Fruit fly (Drosophila melanogaster) whole organism, embryonic: ENCODE data around the gene Trl.

Experiments used
- Atf3 ChIP-seq: fragments of 200-800 bp; sonication (Bioruptor generic); optimal IDR thresholded peaks from 3 replicates; lab custom pipeline; 2016; ENCODE audit warnings: missing biosample characterization, missing genetic modification characterization
- BEAF-32 ChIP-seq: fragments of 200-800 bp; sonication (Bioruptor generic); optimal IDR thresholded peaks from 3 replicates; lab custom pipeline; 2017; ENCODE audit warnings: missing biosample characterization, missing genetic modification characterization, mild to moderate bottlenecking, moderate library complexity, missing genetic modification reagents
- CG10274 ChIP-seq: fragments of 200-800 bp; sonication (Bioruptor generic); optimal IDR thresholded peaks from 3 replicates; lab custom pipeline; 2017; ENCODE audit warnings: missing biosample characterization, mild to moderate bottlenecking, missing genetic modification characterization
- CG10321 ChIP-seq: fragments of 200-800 bp; sonication (Bioruptor generic); IDR thresholded peaks from 2 replicates; pipeline ENCODE4 v1.3.6; 2022; ENCODE audit warnings: missing biosample characterization, missing genetic modification characterization
- CG10654 ChIP-seq: fragments of 200-800 bp; sonication (Bioruptor generic); optimal IDR thresholded peaks from 2 replicates; lab custom pipeline; 2016; ENCODE audit warnings: missing biosample characterization, missing genetic modification characterization
- CG11456 ChIP-seq: fragments of 200-800 bp; sonication (Bioruptor generic); IDR thresholded peaks from 3 replicates; pipeline ENCODE4 v1.3.6; 2022; ENCODE audit warnings: missing biosample characterization, missing genetic modification characterization
- CG12219 ChIP-seq: fragments of 200-800 bp; sonication (Bioruptor generic); optimal IDR thresholded peaks from 3 replicates; lab custom pipeline; 2018; ENCODE audit warnings: missing biosample characterization, mild to moderate bottlenecking, missing genetic modification characterization
- CG12659 ChIP-seq: fragments of 200-800 bp; sonication (Bioruptor generic); optimal IDR thresholded peaks from 3 replicates; lab custom pipeline; 2017; ENCODE audit warnings: mild to moderate bottlenecking, missing biosample characterization, missing genetic modification reagents, missing genetic modification characterization
- CG12744 ChIP-seq: fragments of 200-800 bp; sonication (Bioruptor generic); optimal IDR thresholded peaks from 2 replicates; lab custom pipeline; 2016; ENCODE audit warnings: missing biosample characterization, missing genetic modification characterization
- CG13287 ChIP-seq: fragments of 200-800 bp; sonication (Bioruptor generic); IDR thresholded peaks from 2 replicates; pipeline ENCODE4 v1.3.6; 2022; ENCODE audit warnings: missing biosample characterization, missing genetic modification characterization; ENCODE audit not compliant: partially characterized antibody
- CG1603 ChIP-seq: fragments of 200-800 bp; sonication (Bioruptor generic); optimal IDR thresholded peaks from 2 replicates; lab custom pipeline; 2019; ENCODE audit warnings: missing biosample characterization, mild to moderate bottlenecking, missing genetic modification characterization, moderate library complexity
- CG17186 ChIP-seq: fragments of 200-800 bp; sonication (Bioruptor generic); optimal IDR thresholded peaks from 3 replicates; lab custom pipeline; 2017; ENCODE audit warnings: missing biosample characterization, missing genetic modification reagents, missing genetic modification characterization
- CG17328 ChIP-seq: fragments of 200-800 bp; sonication (Bioruptor generic); IDR thresholded peaks from 2 replicates; pipeline ENCODE4 v1.3.6; 2022; ENCODE audit warnings: missing biosample characterization, missing genetic modification characterization
- CG17612 ChIP-seq: fragments of 200-800 bp; sonication (Bioruptor generic); IDR thresholded peaks from 2 replicates; pipeline ENCODE4 v1.3.6; 2022; ENCODE audit warnings: missing biosample characterization, missing genetic modification characterization
- CG17802 ChIP-seq: fragments of 200-800 bp; sonication (Bioruptor generic); optimal IDR thresholded peaks from 2 replicates; lab custom pipeline; 2018; ENCODE audit warnings: missing biosample characterization, mild to moderate bottlenecking, missing genetic modification characterization, moderate library complexity
- CG18764 ChIP-seq: fragments of 200-800 bp; sonication (Bioruptor generic); optimal IDR thresholded peaks from 3 replicates; lab custom pipeline; 2016; ENCODE audit warnings: missing biosample characterization, missing genetic modification characterization
- CG34376 ChIP-seq: fragments of 200-800 bp; sonication (Bioruptor generic); optimal IDR thresholded peaks from 2 replicates; lab custom pipeline; 2018; ENCODE audit warnings: missing biosample characterization, mild to moderate bottlenecking, missing genetic modification characterization
- CG4617 ChIP-seq: fragments of 200-800 bp; sonication (Bioruptor generic); optimal IDR thresholded peaks from 3 replicates; lab custom pipeline; 2016; ENCODE audit warnings: missing biosample characterization, missing genetic modification characterization, borderline replicate concordance
- CG4820 ChIP-seq: fragments of 200-800 bp; sonication (Bioruptor generic); optimal IDR thresholded peaks from 3 replicates; lab custom pipeline; 2016; ENCODE audit warnings: missing biosample characterization, missing genetic modification characterization
- CG5953 ChIP-seq: fragments of 200-800 bp; sonication (Bioruptor generic); IDR thresholded peaks from 2 replicates; pipeline ENCODE4 v1.3.6; 2022; ENCODE audit warnings: missing biosample characterization, missing genetic modification characterization
- CG6683 ChIP-seq: fragments of 200-800 bp; sonication (Bioruptor generic); optimal IDR thresholded peaks from 2 replicates; lab custom pipeline; 2017; ENCODE audit warnings: missing biosample characterization, mild to moderate bottlenecking, missing genetic modification characterization, missing genetic modification reagents
- CG8478 ChIP-seq: fragments of >200 bp; optimal IDR thresholded peaks from 2 replicates; lab custom pipeline; 2018
- CG8924 ChIP-seq: fragments of 200-800 bp; optimal IDR thresholded peaks from 3 replicates; lab custom pipeline; 2019; ENCODE audit warnings: missing biosample characterization, mild to moderate bottlenecking, missing genetic modification characterization, moderate library complexity
- D19B ChIP-seq: fragments of 200-800 bp; sonication (Bioruptor generic); optimal IDR thresholded peaks from 2 replicates; lab custom pipeline; 2017; ENCODE audit warnings: missing biosample characterization, mild to moderate bottlenecking, missing genetic modification characterization
- Dbx ChIP-seq: fragments of 200-800 bp; sonication (Bioruptor generic); IDR thresholded peaks from 3 replicates; pipeline ENCODE4 v1.3.6; 2022; ENCODE audit warnings: missing biosample characterization, missing genetic modification characterization
- Dp ChIP-seq: fragments of 200-800 bp; sonication (Bioruptor generic); optimal IDR thresholded peaks from 2 replicates; lab custom pipeline; 2018; ENCODE audit warnings: missing biosample characterization, mild to moderate bottlenecking, missing genetic modification characterization, moderate library complexity
- Hmr ChIP-seq: fragments of 200-800 bp; sonication (Bioruptor generic); optimal IDR thresholded peaks from 3 replicates; lab custom pipeline; 2017; ENCODE audit warnings: mild to moderate bottlenecking, missing biosample characterization, missing genetic modification reagents, missing genetic modification characterization
- Hr78 ChIP-seq, 2 experiments: fragments of 200-800 bp in 1 of 2; fragments of >200 bp in 1 of 2; sonication (Bioruptor generic) in 1 of 2; optimal IDR thresholded peaks; 2 replicates each; lab custom pipeline; 2017 to 2019; ENCODE audit warnings: missing biosample characterization in 2 of 2, missing genetic modification characterization in 2 of 2, mild to moderate bottlenecking in 1 of 2, moderate library complexity in 1 of 2
- MTF-1 ChIP-seq: fragments of 200-800 bp; sonication (Bioruptor generic); optimal IDR thresholded peaks from 2 replicates; lab custom pipeline; 2018; ENCODE audit warnings: missing biosample characterization, mild to moderate bottlenecking, missing genetic modification characterization, borderline replicate concordance
- Max ChIP-seq: fragments of 200-800 bp; sonication (Bioruptor generic); optimal IDR thresholded peaks from 2 replicates; lab custom pipeline; 2016; ENCODE audit warnings: missing biosample characterization, mild to moderate bottlenecking, missing genetic modification characterization
- NC2α ChIP-seq: fragments of 200-800 bp; sonication (Bioruptor generic); optimal IDR thresholded peaks from 2 replicates; lab custom pipeline; 2016; ENCODE audit warnings: missing biosample characterization, missing genetic modification characterization
- aop ChIP-seq: fragments of 200-800 bp; sonication (Bioruptor generic); IDR thresholded peaks from 2 replicates; pipeline ENCODE4 v1.3.6; 2022; ENCODE audit warnings: missing biosample characterization, missing genetic modification characterization
- crol ChIP-seq: fragments of 200-800 bp; sonication (Bioruptor generic); IDR thresholded peaks from 2 replicates; pipeline ENCODE4 v1.3.6; 2022; ENCODE audit warnings: missing biosample characterization, missing genetic modification characterization
- ems ChIP-seq: fragments of 200-800 bp; sonication (Bioruptor generic); optimal IDR thresholded peaks from 3 replicates; lab custom pipeline; 2016; ENCODE audit warnings: missing biosample characterization, missing genetic modification characterization
- fd3F ChIP-seq: fragments of 200-800 bp; sonication (Bioruptor generic); optimal IDR thresholded peaks from 2 replicates; lab custom pipeline; 2018; ENCODE audit warnings: missing biosample characterization, mild to moderate bottlenecking, missing genetic modification characterization, moderate library complexity
- hb ChIP-seq: fragments of 200-800 bp; sonication (Bioruptor generic); IDR thresholded peaks from 3 replicates; pipeline ENCODE4 v1.3.6; 2022; ENCODE audit warnings: missing biosample characterization, missing genetic modification characterization; ENCODE audit not compliant: partially characterized antibody
- ind ChIP-seq: fragments of 200-800 bp; sonication (Bioruptor generic); optimal IDR thresholded peaks from 3 replicates; lab custom pipeline; 2016; ENCODE audit warnings: missing biosample characterization, missing genetic modification characterization
- lola ChIP-seq, 3 experiments: fragments of >200 bp in 2 of 3; fragments of 200-800 bp in 1 of 3; sonication (Bioruptor generic) in 1 of 3; optimal IDR thresholded peaks; 2 replicates each; lab custom pipeline; 2017 to 2019; ENCODE audit warnings: missing biosample characterization in 3 of 3, missing genetic modification characterization in 3 of 3, mild to moderate bottlenecking in 1 of 3, moderate library complexity in 1 of 3
- luna ChIP-seq: fragments of 200-800 bp; sonication (Bioruptor generic); optimal IDR thresholded peaks from 2 replicates; lab custom pipeline; 2016; ENCODE audit warnings: missing biosample characterization, missing genetic modification characterization
- mam ChIP-seq: fragments of 200-800 bp; sonication (Bioruptor generic); optimal IDR thresholded peaks from 3 replicates; lab custom pipeline; 2016; ENCODE audit warnings: missing biosample characterization, missing genetic modification characterization
- nmo ChIP-seq: fragments of 200-800 bp; sonication (Bioruptor generic); optimal IDR thresholded peaks from 2 replicates; lab custom pipeline; 2018; ENCODE audit warnings: missing biosample characterization, mild to moderate bottlenecking, missing genetic modification characterization, moderate library complexity
- otp ChIP-seq: fragments of 200-800 bp; sonication (Bioruptor generic); IDR thresholded peaks from 3 replicates; pipeline ENCODE4, ENCODE4 v1.3.6; 2022; ENCODE audit warnings: missing biosample characterization, missing genetic modification characterization
- pfk ChIP-seq: fragments of 200-800 bp; sonication (Bioruptor generic); optimal IDR thresholded peaks from 2 replicates; lab custom pipeline; 2018; ENCODE audit warnings: missing biosample characterization, mild to moderate bottlenecking, missing genetic modification characterization, moderate library complexity
- row ChIP-seq: fragments of 200-800 bp; sonication (Bioruptor generic); IDR thresholded peaks from 3 replicates; pipeline ENCODE4 v1.3.6; 2022; ENCODE audit warnings: missing biosample characterization, missing genetic modification characterization
- run ChIP-seq: fragments of 200-800 bp; sonication (Bioruptor generic); optimal IDR thresholded peaks from 3 replicates; lab custom pipeline; 2018; ENCODE audit warnings: missing biosample characterization, mild to moderate bottlenecking, missing genetic modification characterization
- schlank ChIP-seq: fragments of 200-800 bp; sonication (Bioruptor generic); optimal IDR thresholded peaks from 2 replicates; lab custom pipeline; 2018; ENCODE audit warnings: missing biosample characterization, mild to moderate bottlenecking, missing genetic modification characterization
- tap ChIP-seq: fragments of 200-800 bp; optimal IDR thresholded peaks from 3 replicates; lab custom pipeline; 2019; ENCODE audit warnings: missing biosample characterization, mild to moderate bottlenecking, missing genetic modification characterization, moderate library complexity
- tio ChIP-seq: fragments of 200-800 bp; sonication (Bioruptor generic); optimal IDR thresholded peaks from 2 replicates; lab custom pipeline; 2017; ENCODE audit warnings: missing biosample characterization, missing genetic modification characterization, inconsistent platforms
- twi ChIP-seq: fragments of 200-800 bp; optimal IDR thresholded peaks from 2 replicates; lab custom pipeline; 2019; ENCODE audit warnings: missing biosample characterization, mild to moderate bottlenecking, missing genetic modification characterization, moderate library complexity
- zen ChIP-seq: fragments of 200-800 bp; sonication (Bioruptor generic); optimal IDR thresholded peaks from 3 replicates; lab custom pipeline; 2018; ENCODE audit warnings: missing biosample characterization, mild to moderate bottlenecking, missing genetic modification characterization, moderate library complexity

Gene Trl

dm6 chr3L:14790127-14790589 is 29.3 kb upstream of the Trl start (continued):
- TF ChIP-seq CG11456 (GFP tag; lab: Robert Waterston, UW) (peak; percentile 76), fd3F (GFP tag; lab: Kevin White, UChicago) (peak; percentile 38), NC2α (GFP tag; lab: Kevin White, UChicago) (peak; percentile 64), CG12659 (GFP tag; lab: Kevin White, UChicago) (peak; percentile 83), CG12219 (GFP tag; lab: Kevin White, UChicago) (no peak), tio (GFP tag; lab: Kevin White, UChicago) (no peak), CG5953 (GFP tag; lab: Robert Waterston, UW) (no peak), MTF-1 (peak; percentile 59), ems (peak; percentile 74), otp (peak; percentile 64; the same call in 1 of the 3 replicates), CG13287 (GFP tag; lab: Robert Waterston, UW) (peak; percentile 82), ind (GFP tag; lab: Kevin White, UChicago) (peak; percentile 82), lola (GFP tag; optimal IDR thresholded peaks at IDR 0.05; lab: Kevin White, UChicago) (peak in 1 of 3 experiments; percentile 31), CG10654 (peak; percentile 83), CG17186 (GFP tag; lab: Kevin White, UChicago) (peak; percentile 87), CG34376 (GFP tag; lab: Kevin White, UChicago) (peak; percentile 38), CG17612 (peak; percentile 49; the same call in 1 of the 2 replicates), run (tag; lab: Kevin White, UChicago) (peak; percentile 8), zen (tag; lab: Kevin White, UChicago) (peak; percentile 69), CG1603 (no peak), BEAF-32 (GFP tag; lab: Kevin White, UChicago) (peak; percentile 83), CG4617 (peak; percentile 98), CG17802 (tag; lab: Kevin White, UChicago) (peak; percentile 33), Atf3 (GFP tag; lab: Kevin White, UChicago) (peak; percentile 80), hb (GFP tag; lab: Robert Waterston, UW) (peak; percentile 80), CG18764 (GFP tag; lab: Kevin White, UChicago) (peak; percentile 79), CG8924 (peak; percentile 54), mam (GFP tag; lab: Kevin White, UChicago) (peak; percentile 91), Hmr (GFP tag; lab: Kevin White, UChicago) (peak; percentile 77), CG6683 (GFP tag; lab: Kevin White, UChicago) (peak; percentile 8), Max (GFP tag; lab: Kevin White, UChicago) (peak; percentile 79), CG4820 (GFP tag; lab: Kevin White, UChicago) (peak; percentile 66), CG8478 (lab: Kevin White, UChicago) (no peak), CG10321 (GFP tag; lab: Robert Waterston, UW) (peak; percentile 52; the same call in 1 of the 2 replicates), nmo (GFP tag; lab: Kevin White, UChicago) (peak; percentile 77), aop (GFP tag; lab: Robert Waterston, UW) (no peak), D19B (peak; percentile 49), Dbx (GFP tag; lab: Robert Waterston, UW) (peak; percentile 91), row (GFP tag; lab: Robert Waterston, UW) (peak; percentile 72), CG12744 (GFP tag; lab: Kevin White, UChicago) (peak; percentile 62), schlank (peak; percentile 69), twi (tag; lab: Kevin White, UChicago) (peak; percentile 43), CG17328 (GFP tag; lab: Robert Waterston, UW) (peak; percentile 58), Hr78 (GFP tag; optimal IDR thresholded peaks at IDR 0.05; lab: Kevin White, UChicago) (no peak), crol (no peak), tap (tag; lab: Kevin White, UChicago) (no peak), Dp (GFP tag; lab: Kevin White, UChicago) (no peak), CG10274 (peak; percentile 37), luna (GFP tag; lab: Kevin White, UChicago) (peak; percentile 56), pfk (GFP tag; lab: Kevin White, UChicago) (no peak)
